Worm (Caenorhabditis elegans) whole organism, L3 larva: Measurements from ENCODE around the gene chk-1.

ENCODE experiments used
- R02D3.7 ChIP-seq: fragments of 150-350 bp; optimal IDR thresholded peaks from 2 replicates; lab custom pipeline; 2014; ENCODE audit warnings: missing biosample characterization, missing genetic modification characterization
- ZK546.5 ChIP-seq: sonication (generic microtip); optimal IDR thresholded peaks from 2 replicates; lab custom pipeline; 2017; ENCODE audit warnings: missing biosample characterization, missing genetic modification characterization
- aly-2 ChIP-seq: fragments of 150-350 bp; optimal IDR thresholded peaks from 2 replicates; lab custom pipeline; 2014; ENCODE audit warnings: missing biosample characterization, missing genetic modification characterization
- ceh-82 ChIP-seq: fragments of 150-350 bp; optimal IDR thresholded peaks from 2 replicates; lab custom pipeline; 2014; ENCODE audit warnings: missing biosample characterization, missing genetic modification characterization
- ceh-9 ChIP-seq: sonication (generic microtip); optimal IDR thresholded peaks from 2 replicates; lab custom pipeline; 2018; ENCODE audit warnings: missing biosample characterization, missing genetic modification characterization
- egl-5 ChIP-seq: fragments of 150-350 bp; optimal IDR thresholded peaks from 2 replicates; lab custom pipeline; 2017; ENCODE audit warnings: missing biosample characterization, missing genetic modification reagents, missing genetic modification characterization, inconsistent platforms
- elt-2 ChIP-seq: sonication (generic microtip); optimal IDR thresholded peaks from 2 replicates; lab custom pipeline; 2016; ENCODE audit warnings: missing genetic modification reagents, mild to moderate bottlenecking, missing genetic modification characterization, missing compliant biosample characterization
- eor-1 ChIP-seq, 2 experiments: fragments of 150-350 bp; optimal IDR thresholded peaks; 2 replicates each; lab custom pipeline; 2014 to 2018; ENCODE audit warnings: missing biosample characterization in 2 of 2, missing genetic modification characterization in 2 of 2
- fkh-10 ChIP-seq: sonication (generic microtip); optimal IDR thresholded peaks from 2 replicates; lab custom pipeline; 2017; ENCODE audit warnings: missing biosample characterization, missing genetic modification reagents, missing genetic modification characterization
- fos-1 ChIP-seq: fragments of 150-350 bp; optimal IDR thresholded peaks from 2 replicates; lab custom pipeline; 2014; ENCODE audit warnings: missing biosample characterization, missing genetic modification characterization
- hmg-11 ChIP-seq: sonication (generic microtip); optimal IDR thresholded peaks from 2 replicates; lab custom pipeline; 2016; ENCODE audit warnings: missing genetic modification characterization, missing compliant biosample characterization
- jun-1 ChIP-seq: fragments of 150-350 bp; optimal IDR thresholded peaks from 2 replicates; lab custom pipeline; 2014; ENCODE audit warnings: missing biosample characterization, missing genetic modification reagents, missing genetic modification characterization
- lin-15B ChIP-seq: fragments of 150-350 bp; optimal IDR thresholded peaks from 2 replicates; lab custom pipeline; 2014; ENCODE audit warnings: missing biosample characterization, missing genetic modification characterization
- lin-39 ChIP-seq: fragments of 150-350 bp; optimal IDR thresholded peaks from 2 replicates; lab custom pipeline; 2018; ENCODE audit warnings: missing biosample characterization, missing genetic modification reagents, missing genetic modification characterization
- mml-1 ChIP-seq: fragments of 150-350 bp; sonication (generic microtip); optimal IDR thresholded peaks from 3 replicates; lab custom pipeline; 2014; ENCODE audit warnings: missing biosample characterization, missing genetic modification characterization
- nfya-1 ChIP-seq: sonication (generic microtip); optimal IDR thresholded peaks from 2 replicates; lab custom pipeline; 2017; ENCODE audit warnings: missing genetic modification characterization, mild to moderate bottlenecking, missing compliant biosample characterization, antibody characterized with exemption, moderate library complexity; ENCODE audit not compliant: insufficient read depth
- nhr-12 ChIP-seq: fragments of 150-350 bp; optimal IDR thresholded peaks from 2 replicates; lab custom pipeline; 2014; ENCODE audit warnings: missing biosample characterization, missing genetic modification characterization
- nhr-23 ChIP-seq: fragments of 150-350 bp; optimal IDR thresholded peaks from 2 replicates; lab custom pipeline; 2014; ENCODE audit warnings: missing biosample characterization, missing genetic modification reagents, missing genetic modification characterization
- nhr-237 ChIP-seq: fragments of 150-350 bp; optimal IDR thresholded peaks from 2 replicates; lab custom pipeline; 2014; ENCODE audit warnings: missing biosample characterization, missing genetic modification characterization
- nhr-25 ChIP-seq: sonication (generic microtip); optimal IDR thresholded peaks from 2 replicates; lab custom pipeline; 2017; ENCODE audit warnings: missing biosample characterization, missing genetic modification characterization
- nhr-43 ChIP-seq: sonication (generic microtip); optimal IDR thresholded peaks from 2 replicates; lab custom pipeline; 2016; ENCODE audit warnings: mild to moderate bottlenecking, missing genetic modification characterization, missing compliant biosample characterization; ENCODE audit not compliant: poor library complexity, severe bottlenecking
- nhr-67 ChIP-seq: fragments of 150-350 bp; optimal IDR thresholded peaks from 2 replicates; lab custom pipeline; 2014; ENCODE audit warnings: missing biosample characterization, missing genetic modification characterization
- nhr-76 ChIP-seq: fragments of 150-350 bp; sonication (generic microtip); optimal IDR thresholded peaks from 5 replicates; lab custom pipeline; 2014; ENCODE audit warnings: missing biosample characterization, missing genetic modification characterization
- nhr-77 ChIP-seq: fragments of 150-350 bp; optimal IDR thresholded peaks from 2 replicates; lab custom pipeline; 2014; ENCODE audit warnings: missing biosample characterization, missing genetic modification characterization
- pha-4 ChIP-seq: fragments of 150-350 bp; optimal IDR thresholded peaks from 2 replicates; lab custom pipeline; 2014; ENCODE audit warnings: missing biosample characterization, missing genetic modification reagents, missing genetic modification characterization
- pqm-1 ChIP-seq: fragments of 150-350 bp; optimal IDR thresholded peaks from 2 replicates; lab custom pipeline; 2017; ENCODE audit warnings: missing biosample characterization, missing genetic modification characterization, inconsistent platforms
- sea-2 ChIP-seq: fragments of 150-350 bp; sonication (generic microtip); optimal IDR thresholded peaks from 4 replicates; lab custom pipeline; 2014; ENCODE audit warnings: missing biosample characterization, missing genetic modification reagents, missing genetic modification characterization
- skn-1 ChIP-seq: fragments of 150-350 bp; optimal IDR thresholded peaks from 2 replicates; lab custom pipeline; 2014; ENCODE audit warnings: missing biosample characterization, missing genetic modification characterization
- snpc-4 ChIP-seq: fragments of 150-350 bp; optimal IDR thresholded peaks from 2 replicates; lab custom pipeline; 2014; ENCODE audit warnings: missing biosample characterization, missing genetic modification characterization
- tbx-2 ChIP-seq: sonication (generic microtip); optimal IDR thresholded peaks from 2 replicates; lab custom pipeline; 2016; ENCODE audit warnings: mild to moderate bottlenecking, missing genetic modification characterization, missing compliant biosample characterization
- zag-1 ChIP-seq: fragments of 150-350 bp; optimal IDR thresholded peaks from 2 replicates; lab custom pipeline; 2014; ENCODE audit warnings: missing biosample characterization, missing genetic modification characterization
- ztf-11 ChIP-seq: fragments of 150-350 bp; optimal IDR thresholded peaks from 2 replicates; lab custom pipeline; 2014; ENCODE audit warnings: missing biosample characterization, missing genetic modification characterization
- ztf-4 ChIP-seq: fragments of 150-350 bp; optimal IDR thresholded peaks from 2 replicates; lab custom pipeline; 2014; ENCODE audit warnings: missing biosample characterization, missing genetic modification characterization

Gene chk-1

DNA sequence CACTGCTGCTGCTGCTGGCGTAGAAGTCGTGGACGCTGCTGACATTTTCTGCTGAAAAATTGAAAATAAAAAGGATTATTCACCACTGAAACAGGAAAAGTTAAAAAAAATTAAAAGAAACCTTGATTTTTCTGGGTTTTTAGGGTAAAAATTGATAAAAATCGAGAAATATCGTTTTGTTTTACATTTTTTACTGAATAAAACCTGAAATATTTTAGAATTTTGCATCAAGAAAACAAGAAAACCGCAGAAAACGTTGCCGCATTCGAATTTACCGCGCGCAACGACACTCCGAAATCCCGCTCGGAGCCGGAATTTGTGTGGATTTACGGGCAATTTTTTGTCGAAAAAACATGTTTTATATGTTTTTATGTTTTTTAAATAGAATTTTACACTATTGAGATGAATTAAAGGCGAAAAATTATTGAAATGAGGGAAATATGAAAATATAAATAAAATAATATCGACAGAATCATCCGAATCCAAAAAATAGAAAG is at the start of gene chk-1:
TSS of gene chk-1 (minus strand) at position 51 of the 497 bp plus-strand sequence.
- TF ChIP-seq R02D3.7 (tag; lab: Kevin White, UChicago) (peak; percentile 96), aly-2 (no peak), egl-5 (tag; lab: Kevin White, UChicago) (peak; percentile 56), pqm-1 (peak; percentile 30), nhr-23 (tag; lab: Kevin White, UChicago) (peak; percentile 70), fkh-10 (GFP tag; lab: Kevin White, UChicago) (peak; percentile 15), zag-1 (tag; lab: Kevin White, UChicago) (no peak), lin-15B (tag; lab: Kevin White, UChicago) (peak; percentile 83), eor-1 (tag; optimal IDR thresholded peaks at IDR 0.05; lab: Kevin White, UChicago) (no peak), snpc-4 (tag; lab: Kevin White, UChicago) (peak; percentile 59), pha-4 (tag; lab: Kevin White, UChicago) (no peak), nhr-237 (tag; lab: Kevin White, UChicago) (no peak), lin-39 (tag; lab: Kevin White, UChicago) (peak; percentile 15), nhr-25 (tag; lab: Kevin White, UChicago) (peak; percentile 37)

DNA sequence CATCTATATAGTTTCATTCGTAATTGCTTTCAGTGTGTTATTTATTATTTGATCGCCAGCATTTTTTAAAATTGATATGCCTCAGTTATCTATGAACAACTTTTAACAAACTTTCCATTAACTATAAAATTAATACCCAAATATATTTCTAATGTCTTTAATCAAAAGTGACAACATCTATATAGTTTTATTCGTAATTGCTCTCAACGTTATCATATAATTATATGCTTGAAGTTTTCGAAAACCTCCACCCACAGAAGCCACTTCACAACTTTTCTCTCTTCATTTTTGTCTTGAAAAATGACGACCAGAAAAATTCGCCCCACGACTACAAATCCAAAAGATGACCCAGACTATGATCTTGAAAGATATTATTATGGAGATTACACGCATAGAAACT is 49.1 kb upstream of the chk-1 start, which contains the start of gene srw-6:
TSS of gene srw-6 (plus strand) at position 301 of the 400 bp plus-strand sequence.
- TF ChIP-seq nhr-77 (tag; lab: Kevin White, UChicago) = no peak
- TF ChIP-seq mml-1 (tag; lab: Kevin White, UChicago) = no peak

DNA sequence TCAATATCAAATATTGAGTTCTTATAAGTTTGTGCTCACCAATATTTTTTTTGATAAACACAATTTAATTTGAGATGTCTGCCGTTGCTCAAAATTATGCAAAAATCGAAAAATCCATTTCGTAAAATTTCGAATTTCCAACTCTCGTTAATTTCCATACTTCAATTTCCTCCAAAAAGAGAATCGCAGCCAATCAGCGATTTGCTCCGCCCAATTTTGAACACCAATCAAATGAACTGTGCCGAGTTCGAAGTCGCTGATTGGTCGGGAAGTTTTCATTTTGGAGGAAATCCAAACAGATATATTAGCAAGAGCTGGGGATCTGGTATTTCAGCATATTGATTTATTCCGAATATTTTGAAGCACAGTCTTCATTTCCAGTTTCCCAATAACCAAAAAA is 48.6 kb upstream of the chk-1 start:
- TF ChIP-seq nfya-1 (tag; lab: Kevin White, UChicago) (peak; percentile 52), nhr-67 (no peak), nhr-43 (tag; lab: Kevin White, UChicago) (no peak)

DNA sequence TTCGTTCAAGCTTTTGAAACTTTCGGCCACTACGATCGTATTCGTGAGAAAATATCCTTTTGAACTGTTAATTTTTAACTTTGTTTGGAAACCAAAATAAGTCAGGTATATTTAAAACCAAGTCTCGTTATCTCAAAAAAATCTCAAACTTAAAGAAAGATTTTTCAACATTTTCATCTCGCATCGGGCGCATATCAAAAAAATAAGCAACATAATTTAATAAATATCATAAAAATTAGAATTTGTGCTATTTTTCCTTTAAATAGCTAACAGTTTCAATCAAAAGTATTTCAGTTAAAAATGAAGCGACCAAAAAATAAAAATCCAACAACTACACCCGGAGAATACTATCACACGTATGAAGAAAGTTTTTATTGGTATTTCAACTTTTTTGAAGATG is 46.7 kb upstream of the chk-1 start, which contains the start of gene srw-7:
TSS of gene srw-7 (plus strand) at position 301 of the 400 bp plus-strand sequence.
- no peak for TF ChIP-seq ceh-82

DNA sequence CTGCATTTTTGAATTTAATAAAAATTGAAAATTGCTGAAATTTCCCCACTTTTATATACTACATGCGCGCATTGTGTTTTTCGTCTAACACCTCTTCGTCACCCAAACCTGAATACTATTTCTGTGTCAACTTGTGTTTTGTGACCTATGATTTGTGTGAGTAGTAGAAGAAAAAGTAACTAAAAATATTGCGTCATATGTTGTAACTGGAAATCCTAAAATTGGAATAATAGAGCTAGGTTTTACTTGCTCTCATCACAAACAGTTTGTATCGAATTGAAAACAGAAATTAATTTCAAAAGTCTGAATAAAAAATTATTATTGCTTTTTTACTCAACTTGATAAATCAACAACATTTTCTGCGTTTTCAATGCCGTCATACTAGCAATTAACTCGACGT is 46.2 kb upstream of the chk-1 start, which contains the start of gene R08F11.4:
TSS of gene R08F11.4 (minus strand) at position 29 of the 400 bp plus-strand sequence.
- TF ChIP-seq eor-1 (tag; optimal IDR thresholded peaks at IDR 0.05; lab: Kevin White, UChicago) (no peak), nhr-43 (tag; lab: Kevin White, UChicago) (no peak), snpc-4 (tag; lab: Kevin White, UChicago) (no peak), nhr-12 (tag; lab: Kevin White, UChicago) (no peak), R02D3.7 (tag; lab: Kevin White, UChicago) (no peak), nhr-76 (tag; lab: Kevin White, UChicago) (no peak), nhr-25 (tag; lab: Kevin White, UChicago) (no peak), tbx-2 (tag; lab: Kevin White, UChicago) (no peak), ceh-9 (tag; lab: Kevin White, UChicago) (no peak), ztf-11 (tag; lab: Kevin White, UChicago) (no peak), sea-2 (no peak), fkh-10 (GFP tag; lab: Kevin White, UChicago) (no peak), ZK546.5 (tag; lab: Kevin White, UChicago) (no peak), ztf-4 (tag; lab: Kevin White, UChicago) (no peak), fos-1 (tag; lab: Kevin White, UChicago) (no peak), lin-15B (tag; lab: Kevin White, UChicago) (no peak), skn-1 (tag; lab: Kevin White, UChicago) (no peak)

DNA sequence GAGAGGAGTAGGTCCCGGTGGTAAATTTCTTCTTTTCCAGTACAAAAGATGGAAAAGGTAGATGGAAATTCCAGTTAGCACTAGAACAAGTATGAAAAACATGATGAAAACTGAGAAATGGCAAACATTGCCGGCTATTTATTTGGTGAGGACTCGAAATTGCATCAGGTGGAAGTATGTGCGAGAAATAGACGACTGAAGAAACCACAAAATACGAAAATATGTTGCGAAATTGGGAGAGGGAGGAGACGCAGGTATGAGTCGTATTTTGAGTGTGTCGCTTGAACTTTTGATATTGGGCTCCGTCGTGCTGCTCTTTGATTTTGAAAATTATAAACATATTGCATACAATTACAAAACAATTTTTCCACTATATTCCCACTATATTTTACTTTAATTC is 44.1 kb upstream of the chk-1 start, which contains the start of gene cyp-33C8:
TSS of gene cyp-33C8 (minus strand) at position 200 of the 400 bp plus-strand sequence.
- TF ChIP-seq jun-1 (tag; lab: Kevin White, UChicago) (no peak), lin-39 (tag; lab: Kevin White, UChicago) (peak; percentile 20), zag-1 (tag; lab: Kevin White, UChicago) (no peak), ceh-82 (no peak), egl-5 (tag; lab: Kevin White, UChicago) (no peak), nhr-67 (no peak), hmg-11 (tag; lab: Kevin White, UChicago) (no peak), pqm-1 (peak; percentile 24), elt-2 (peak; percentile 21), nhr-76 (tag; lab: Kevin White, UChicago) (no peak), ceh-9 (tag; lab: Kevin White, UChicago) (no peak), nhr-12 (tag; lab: Kevin White, UChicago) (no peak), snpc-4 (tag; lab: Kevin White, UChicago) (peak; percentile 5)
